Fruit fly (Drosophila melanogaster) whole organism, larva: ENCODE results near the gene CG4440.

ENCODE experiments used
- noc ChIP-seq: fragments of 200-800 bp; sonication (Bioruptor generic); optimal IDR thresholded peaks from 3 replicates; lab custom pipeline; 2019; ENCODE audit warnings: missing biosample characterization, mild to moderate bottlenecking, missing genetic modification characterization, moderate library complexity

The CG4440 gene

dm6 chr2L:16357865-16358264, 28.1 kb downstream of the CG4440 start:
- no peak for TF ChIP-seq noc (tag; lab: Kevin White, UChicago)

- TF ChIP-seq noc (tag; lab: Kevin White, UChicago): no peak
Measured at dm6 chr2L:16365603-16366002, 35.9 kb downstream of the CG4440 start, which contains the start of gene jhamt. jhamt (plus strand) TSS chr2L:16365903.

dm6 chr2L:16374691-16375090, 45.0 kb downstream of the CG4440 start:
- no peak for TF ChIP-seq noc (tag; lab: Kevin White, UChicago)
